Fruit fly (Drosophila melanogaster): Measurements from ENCODE around the gene CG12081.

DNA sequence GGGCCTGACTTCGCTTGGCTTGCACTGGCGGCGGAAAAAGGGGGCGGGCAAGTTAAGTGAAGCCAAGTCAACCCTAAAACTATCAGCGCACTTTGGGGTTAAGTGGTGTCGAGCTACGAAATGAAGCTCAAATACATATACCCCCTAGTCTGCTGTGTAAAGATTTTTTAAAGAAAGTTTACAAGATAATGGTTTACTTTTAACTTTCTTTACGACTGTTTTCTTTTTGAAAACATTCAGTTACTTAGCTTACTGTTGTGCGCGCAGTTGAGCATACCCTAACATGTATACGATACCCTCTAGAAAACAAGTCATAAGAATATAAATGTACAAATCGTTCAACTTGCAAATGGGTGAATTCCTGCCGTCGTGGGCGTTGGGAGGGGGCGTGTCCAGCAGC, 45.9 kb upstream of the CG12081 start:
- no peak for TF ChIP-seq pad (GFP tag; optimal IDR thresholded peaks at IDR 0.05)
- TF ChIP-seq CG1620 (GFP tag; optimal IDR thresholded peaks at IDR 0.05): no peak
- TF ChIP-seq Clk (GFP tag; optimal IDR thresholded peaks at IDR 0.05): no peak
